Fruit fly (Drosophila melanogaster) whole organism, prepupa: Measurements from ENCODE around the gene vir-1.

Source experiments
- CG10631 ChIP-seq: fragments of 200-800 bp; sonication (Bioruptor generic); optimal IDR thresholded peaks from 2 replicates; lab custom pipeline; 2016; ENCODE audit warnings: missing biosample characterization, missing genetic modification characterization
- CG10669 ChIP-seq: fragments of 200-800 bp; sonication (Bioruptor generic); optimal IDR thresholded peaks from 3 replicates; lab custom pipeline; 2018; ENCODE audit warnings: missing biosample characterization, mild to moderate bottlenecking, missing genetic modification characterization, moderate library complexity
- CG11294 ChIP-seq: fragments of 200-800 bp; sonication (Bioruptor generic); IDR thresholded peaks from 2 replicates; pipeline ENCODE4 v1.3.6; 2022; ENCODE audit warnings: missing biosample characterization, missing genetic modification characterization
- CG15336 ChIP-seq: fragments of 200-800 bp; sonication (Bioruptor generic); IDR thresholded peaks from 2 replicates; pipeline ENCODE4 v1.3.6; 2022; ENCODE audit warnings: missing biosample characterization, missing genetic modification characterization
- CG1621 ChIP-seq: fragments of 200-800 bp; sonication (Bioruptor generic); optimal IDR thresholded peaks from 3 replicates; lab custom pipeline; 2018; ENCODE audit warnings: missing biosample characterization, mild to moderate bottlenecking, missing genetic modification characterization
- CG16779 ChIP-seq: fragments of 200-800 bp; sonication (Bioruptor generic); optimal IDR thresholded peaks from 3 replicates; lab custom pipeline; 2017; ENCODE audit warnings: missing biosample characterization, mild to moderate bottlenecking, missing genetic modification characterization
- CG31627 ChIP-seq: fragments of 200-800 bp; sonication (Bioruptor generic); optimal IDR thresholded peaks from 3 replicates; lab custom pipeline; 2016; ENCODE audit warnings: missing biosample characterization, missing genetic modification characterization
- CG32006 ChIP-seq: fragments of 200-800 bp; sonication (Bioruptor generic); optimal IDR thresholded peaks from 3 replicates; lab custom pipeline; 2017; ENCODE audit warnings: missing biosample characterization, mild to moderate bottlenecking, missing genetic modification characterization
- CG34406 ChIP-seq: fragments of 200-800 bp; sonication (Bioruptor generic); optimal IDR thresholded peaks from 3 replicates; lab custom pipeline; 2016; ENCODE audit warnings: missing biosample characterization, missing genetic modification characterization
- CG3919 ChIP-seq: fragments of 200-800 bp; sonication (Bioruptor generic); optimal IDR thresholded peaks from 3 replicates; lab custom pipeline; 2016; ENCODE audit warnings: missing biosample characterization, missing genetic modification characterization
- CG4318 ChIP-seq: fragments of 200-800 bp; sonication (Bioruptor generic); optimal IDR thresholded peaks from 3 replicates; lab custom pipeline; 2017; ENCODE audit warnings: missing biosample characterization, mild to moderate bottlenecking, missing genetic modification characterization
- CG6163 ChIP-seq: fragments of 200-800 bp; sonication (Bioruptor generic); IDR thresholded peaks from 3 replicates; pipeline ENCODE4 v1.3.6; 2022; ENCODE audit warnings: missing biosample characterization, missing genetic modification characterization
- CG6276 ChIP-seq: fragments of 200-800 bp; sonication (Bioruptor generic); optimal IDR thresholded peaks from 2 replicates; lab custom pipeline; 2017; ENCODE audit warnings: missing biosample characterization, mild to moderate bottlenecking, missing genetic modification characterization
- CG6808 ChIP-seq: fragments of 200-800 bp; sonication (Bioruptor generic); optimal IDR thresholded peaks from 3 replicates; lab custom pipeline; 2017; ENCODE audit warnings: missing biosample characterization, missing genetic modification characterization, mild to moderate bottlenecking, moderate library complexity, missing genetic modification reagents
- CG8119 ChIP-seq: fragments of 200-800 bp; sonication (Bioruptor generic); IDR thresholded peaks from 3 replicates; pipeline ENCODE4 v1.3.6; 2022; ENCODE audit warnings: missing biosample characterization, missing genetic modification characterization
- CG9139 ChIP-seq: fragments of 200-800 bp; sonication (Bioruptor generic); optimal IDR thresholded peaks from 3 replicates; lab custom pipeline; 2017; ENCODE audit warnings: missing biosample characterization, mild to moderate bottlenecking, missing genetic modification characterization
- Eip78C ChIP-seq: fragments of 200-800 bp; sonication (Bioruptor generic); peaks from one replicate; lab custom pipeline; 2016; ENCODE audit warnings: missing biosample characterization, missing genetic modification characterization
- Eip93F ChIP-seq: fragments of 200-800 bp; sonication (Bioruptor generic); optimal IDR thresholded peaks from 2 replicates; lab custom pipeline; 2016; ENCODE audit warnings: missing biosample characterization, mild to moderate bottlenecking, missing genetic modification characterization
- Ets21C ChIP-seq: fragments of 200-800 bp; sonication (Bioruptor generic); optimal IDR thresholded peaks from 3 replicates; lab custom pipeline; 2016; ENCODE audit warnings: missing biosample characterization, missing genetic modification characterization
- Gug ChIP-seq: fragments of 200-800 bp; sonication (Bioruptor generic); IDR thresholded peaks from 2 replicates; pipeline ENCODE4 v1.3.6; 2022; ENCODE audit warnings: missing biosample characterization, missing genetic modification characterization
- Hr4 ChIP-seq: fragments of 200-800 bp; sonication (Bioruptor generic); optimal IDR thresholded peaks from 3 replicates; lab custom pipeline; 2016; ENCODE audit warnings: missing biosample characterization, missing genetic modification characterization
- Lpt ChIP-seq: fragments of 200-800 bp; sonication (Bioruptor generic); optimal IDR thresholded peaks from 3 replicates; lab custom pipeline; 2016; ENCODE audit warnings: missing biosample characterization, missing genetic modification characterization
- Met ChIP-seq: fragments of 200-800 bp; sonication (Bioruptor generic); optimal IDR thresholded peaks from 3 replicates; lab custom pipeline; 2016; ENCODE audit warnings: missing biosample characterization, missing genetic modification characterization
- Sox102F ChIP-seq: fragments of 200-800 bp; sonication (Bioruptor generic); optimal IDR thresholded peaks from 2 replicates; lab custom pipeline; 2016; ENCODE audit warnings: missing biosample characterization, mild to moderate bottlenecking, missing genetic modification characterization
- acj6 ChIP-seq: fragments of 200-800 bp; sonication (Bioruptor generic); optimal IDR thresholded peaks from 3 replicates; lab custom pipeline; 2016; ENCODE audit warnings: missing biosample characterization, missing genetic modification characterization
- cyc ChIP-seq: fragments of 200-800 bp; sonication (Bioruptor generic); optimal IDR thresholded peaks from 3 replicates; lab custom pipeline; 2016; ENCODE audit warnings: missing biosample characterization, missing genetic modification characterization
- dsx ChIP-seq: fragments of 200-800 bp; optimal IDR thresholded peaks from 3 replicates; lab custom pipeline; 2019; ENCODE audit warnings: missing biosample characterization, mild to moderate bottlenecking, missing genetic modification characterization, moderate library complexity; ENCODE audit not compliant: poor library complexity, severe bottlenecking
- eg ChIP-seq: fragments of 200-800 bp; sonication (Bioruptor generic); IDR thresholded peaks from 3 replicates; pipeline ENCODE4 v1.3.6; 2022; ENCODE audit warnings: missing biosample characterization, missing genetic modification characterization
- esn ChIP-seq: fragments of 200-800 bp; sonication (Bioruptor generic); optimal IDR thresholded peaks from 2 replicates; lab custom pipeline; 2016; ENCODE audit warnings: missing biosample characterization, mild to moderate bottlenecking, missing genetic modification characterization, moderate library complexity
- pdm3 ChIP-seq: fragments of 200-800 bp; sonication (Bioruptor generic); optimal IDR thresholded peaks from 3 replicates; lab custom pipeline; 2016; ENCODE audit warnings: missing biosample characterization, missing genetic modification characterization
- ss ChIP-seq, 2 experiments: fragments of 200-800 bp; sonication (Bioruptor generic); optimal IDR thresholded peaks; 2 replicates in 1 of 2; 3 replicates in 1 of 2; lab custom pipeline; 2017 to 2018; ENCODE audit warnings: mild to moderate bottlenecking in 2 of 2, missing biosample characterization in 2 of 2, missing genetic modification characterization in 2 of 2, moderate library complexity in 1 of 2

Gene vir-1

DNA sequence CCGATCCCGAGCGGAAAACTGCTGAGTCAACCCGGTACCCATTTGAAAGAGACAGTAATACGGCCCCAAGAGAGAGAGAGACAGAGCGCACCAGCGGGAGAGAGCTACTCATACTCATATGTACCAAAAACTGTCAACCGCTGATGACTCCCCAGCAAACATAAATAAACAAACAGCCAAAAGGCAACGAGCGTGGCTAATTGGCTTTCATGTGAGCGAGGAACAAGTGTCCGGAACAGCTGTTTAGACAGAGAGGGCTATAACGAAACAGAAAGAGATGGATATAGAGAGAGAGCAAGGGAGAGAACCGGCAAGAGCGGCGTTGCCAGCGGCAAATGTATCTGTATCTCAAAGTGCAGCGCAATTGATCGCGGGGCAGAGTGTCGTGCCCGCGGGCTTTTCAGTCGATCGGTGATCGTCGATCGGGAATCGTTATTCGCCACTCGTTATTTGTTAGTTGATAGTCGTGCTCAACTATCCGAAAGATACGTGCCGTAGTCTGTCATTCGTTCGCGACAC lies 57.2 kb downstream of the vir-1 start (continued):
- TF ChIP-seq eg (GFP tag; lab: Robert Waterston, UW) = peak; percentile 67
- TF ChIP-seq CG6808 (GFP tag; lab: Kevin White, UChicago) = peak; percentile 7
- TF ChIP-seq CG6276 (GFP tag; lab: Kevin White, UChicago) = peak; percentile 51
- peak; percentile 33 for TF ChIP-seq CG16779 (tag; lab: Kevin White, UChicago)
- TF ChIP-seq dsx = no peak

DNA sequence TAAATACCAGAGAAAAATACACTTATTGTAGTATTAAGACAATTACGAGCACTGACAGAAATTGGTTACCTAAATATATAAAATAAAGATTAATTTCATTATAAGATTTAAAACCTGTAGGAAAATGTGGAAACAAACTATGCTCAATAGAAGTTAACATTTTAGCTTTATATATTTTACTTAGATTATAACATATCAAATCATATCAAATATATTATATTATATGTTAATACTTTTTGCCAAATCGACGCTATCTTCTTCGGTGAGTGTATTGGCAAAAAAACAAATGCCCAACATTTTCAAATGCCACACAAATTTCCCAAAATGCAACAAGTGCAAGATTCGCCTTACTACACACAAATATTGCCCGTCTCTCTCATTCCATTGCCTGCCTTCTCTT lies 59.1 kb downstream of the vir-1 start:
- no peak for TF ChIP-seq CG16779 (tag; lab: Kevin White, UChicago)
- TF ChIP-seq pdm3 (GFP tag; lab: Kevin White, UChicago) = no peak
- peak; percentile 52; the same call in 2 of the 3 replicates for TF ChIP-seq CG8119 (GFP tag; lab: Robert Waterston, UW)
- TF ChIP-seq CG10669 (GFP tag; lab: Kevin White, UChicago) = no peak
- peak; percentile 59; the same call in 2 of the 3 replicates for TF ChIP-seq eg (GFP tag; lab: Robert Waterston, UW)
- peak; percentile 73 for TF ChIP-seq CG15336 (GFP tag; lab: Robert Waterston, UW)
- no peak for TF ChIP-seq Ets21C (GFP tag; lab: Kevin White, UChicago)
- TF ChIP-seq CG10631 (GFP tag; lab: Kevin White, UChicago) = no peak
- peak; percentile 38 for TF ChIP-seq CG32006 (GFP tag; lab: Kevin White, UChicago)
- 0 out of 2 replicates have a peak, but pooled peaks have one; percentile 9 for TF ChIP-seq Gug (GFP tag; lab: Robert Waterston, UW)
- TF ChIP-seq CG11294 (GFP tag; lab: Robert Waterston, UW) = peak; percentile 43; the same call in 1 of the 2 replicates

DNA sequence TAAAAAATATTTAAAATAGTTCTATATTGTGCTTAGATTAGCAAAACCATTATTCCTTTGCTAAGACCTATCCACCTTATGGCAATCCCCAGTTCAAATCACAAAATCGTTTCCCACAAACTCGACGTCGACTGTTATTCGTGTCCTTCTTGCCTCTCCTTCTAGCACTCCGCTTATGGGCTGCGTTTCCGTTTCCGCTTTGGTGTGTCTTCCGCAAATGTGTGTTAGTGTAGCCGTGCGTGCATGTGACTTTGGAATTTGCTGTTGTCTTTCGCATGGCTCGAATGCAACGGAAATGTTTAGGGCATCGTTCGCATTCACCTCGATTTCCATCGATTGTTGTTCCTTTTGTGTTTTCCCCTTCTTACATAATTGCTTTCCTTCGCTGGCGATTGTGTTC lies 60.0 kb downstream of the vir-1 start:
- TF ChIP-seq Hr4 = no peak
- TF ChIP-seq Eip78C (GFP tag; lab: Kevin White, UChicago) = peak; percentile 41
- TF ChIP-seq acj6 = no peak
- no peak for TF ChIP-seq eg (GFP tag; lab: Robert Waterston, UW)
- TF ChIP-seq ss (GFP tag; optimal IDR thresholded peaks at IDR 0.05; lab: Kevin White, UChicago) = no peak

DNA sequence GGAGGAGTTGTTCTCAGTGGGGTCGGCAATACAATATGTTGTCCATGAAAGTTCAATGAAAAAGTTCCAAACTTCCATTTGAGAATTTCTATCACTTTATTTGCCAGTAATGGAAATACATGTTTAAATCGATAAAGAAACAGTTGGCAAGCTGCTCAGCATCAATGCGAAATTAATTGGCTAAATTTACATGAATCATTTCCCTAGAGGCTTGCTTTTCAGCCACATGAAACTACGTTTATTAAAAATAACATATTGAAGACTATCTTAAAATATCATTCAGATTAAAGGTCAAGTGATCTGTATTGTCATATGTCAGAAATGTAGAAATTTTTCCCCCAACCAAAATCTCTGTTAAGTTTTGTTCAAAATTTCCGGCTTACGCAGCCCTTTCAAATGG lies 67.1 kb downstream of the vir-1 start, which contains the start of gene CG17010:
Gene CG17010 (plus strand): TSS at position 301 of the 400 bp plus-strand sequence.
- TF ChIP-seq CG10669 (GFP tag; lab: Kevin White, UChicago) = no peak
- no peak for TF ChIP-seq CG31627 (GFP tag; lab: Kevin White, UChicago)
- no peak for TF ChIP-seq Met (GFP tag; lab: Kevin White, UChicago)
- TF ChIP-seq CG3919 = no peak
- no peak for TF ChIP-seq CG9139 (GFP tag; lab: Kevin White, UChicago)
- no peak for TF ChIP-seq Eip78C (GFP tag; lab: Kevin White, UChicago)
- no peak for TF ChIP-seq CG34406 (GFP tag; lab: Kevin White, UChicago)
- no peak for TF ChIP-seq Gug (GFP tag; lab: Robert Waterston, UW)
- no peak for TF ChIP-seq CG1621 (tag; lab: Kevin White, UChicago)
- no peak for TF ChIP-seq esn (GFP tag; lab: Kevin White, UChicago)
- no peak for TF ChIP-seq Sox102F (GFP tag; lab: Kevin White, UChicago)
- TF ChIP-seq Lpt (GFP tag; lab: Kevin White, UChicago) = no peak
- TF ChIP-seq Hr4 = no peak
- no peak for TF ChIP-seq CG4318 (GFP tag; lab: Kevin White, UChicago)
- TF ChIP-seq Eip93F = no peak
- no peak for TF ChIP-seq ss (GFP tag; optimal IDR thresholded peaks at IDR 0.05; lab: Kevin White, UChicago)
- no peak for TF ChIP-seq CG11294 (GFP tag; lab: Robert Waterston, UW)
- TF ChIP-seq pdm3 (GFP tag; lab: Kevin White, UChicago) = no peak

DNA sequence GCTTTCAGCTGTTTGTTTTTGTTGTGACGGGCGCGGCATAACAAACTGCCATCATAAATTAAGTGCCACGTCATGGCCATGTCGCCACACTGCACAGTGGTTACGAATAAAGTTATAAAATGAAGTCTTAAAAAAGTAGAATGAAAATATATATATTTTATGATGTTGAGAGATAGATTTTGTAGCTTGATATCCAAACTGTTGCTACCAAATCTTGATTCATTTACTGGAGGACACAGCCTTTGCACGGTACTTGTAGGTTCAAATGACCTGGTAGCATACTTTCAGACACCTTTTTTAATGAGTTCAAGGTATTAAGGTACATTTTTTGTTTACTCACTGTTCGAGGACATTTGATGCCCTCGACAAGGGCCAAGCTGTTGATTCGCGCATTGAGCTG lies 69.3 kb downstream of the vir-1 start:
- TF ChIP-seq CG6163 (GFP tag; lab: Robert Waterston, UW) (0 out of 3 replicates have a peak, but pooled peaks have one; percentile 26), cyc (GFP tag; lab: Kevin White, UChicago) (no peak)
